Worm (Caenorhabditis elegans) whole organism, L2 larva: ENCODE results near the gene chat-1.

Source experiments
- C34F6.9 ChIP-seq: fragments of 150-350 bp; optimal IDR thresholded peaks from 2 replicates; lab custom pipeline; 2014; ENCODE audit warnings: missing biosample characterization, missing genetic modification characterization
- F13H6.1 ChIP-seq: sonication (generic microtip); optimal IDR thresholded peaks from 2 replicates; lab custom pipeline; 2016; ENCODE audit warnings: missing genetic modification characterization, missing compliant biosample characterization
- R02D3.7 ChIP-seq: fragments of 150-350 bp; optimal IDR thresholded peaks from 2 replicates; lab custom pipeline; 2014; ENCODE audit warnings: missing biosample characterization, missing genetic modification characterization
- Y55F3AM.14 ChIP-seq: fragments of 200-800 bp; sonication (Bioruptor generic); optimal IDR thresholded peaks from 2 replicates; lab custom pipeline; 2018; ENCODE audit warnings: mild to moderate bottlenecking, missing genetic modification characterization, missing compliant biosample characterization
- ZK546.5 ChIP-seq: sonication (generic microtip); optimal IDR thresholded peaks from 2 replicates; lab custom pipeline; 2017; ENCODE audit warnings: missing biosample characterization, missing genetic modification characterization
- aly-2 ChIP-seq: fragments of 150-350 bp; optimal IDR thresholded peaks from 2 replicates; lab custom pipeline; 2014; ENCODE audit warnings: missing biosample characterization, missing genetic modification characterization
- ama-1 ChIP-seq: fragments of 150-350 bp; optimal IDR thresholded peaks from 2 replicates; lab custom pipeline; 2018; ENCODE audit warnings: inconsistent platforms
- blmp-1 ChIP-seq: sonication (generic microtip); optimal IDR thresholded peaks from 2 replicates; lab custom pipeline; 2017; ENCODE audit warnings: missing genetic modification characterization, mild to moderate bottlenecking, missing compliant biosample characterization, antibody characterized with exemption, moderate library complexity; ENCODE audit not compliant: insufficient read depth
- ceh-82 ChIP-seq: fragments of 150-350 bp; optimal IDR thresholded peaks from 2 replicates; lab custom pipeline; 2014; ENCODE audit warnings: missing biosample characterization, missing genetic modification characterization
- crh-2 ChIP-seq: sonication (generic microtip); optimal IDR thresholded peaks from 2 replicates; lab custom pipeline; 2017; ENCODE audit warnings: missing biosample characterization, missing genetic modification characterization
- dmd-4 ChIP-seq: sonication (generic microtip); optimal IDR thresholded peaks from 2 replicates; lab custom pipeline; 2017; ENCODE audit warnings: missing biosample characterization, missing genetic modification characterization
- egl-27 ChIP-seq: sonication (generic microtip); optimal IDR thresholded peaks from 3 replicates; lab custom pipeline; 2017; ENCODE audit warnings: missing biosample characterization, missing genetic modification reagents, missing genetic modification characterization
- elt-1 ChIP-seq: fragments of 150-350 bp; optimal IDR thresholded peaks from 2 replicates; lab custom pipeline; 2014; ENCODE audit warnings: missing biosample characterization, missing genetic modification characterization
- fos-1 ChIP-seq: fragments of 150-350 bp; optimal IDR thresholded peaks from 2 replicates; lab custom pipeline; 2014; ENCODE audit warnings: missing biosample characterization, missing genetic modification characterization
- gmeb-1 ChIP-seq: fragments of 150-350 bp; optimal IDR thresholded peaks from 2 replicates; lab custom pipeline; 2014; ENCODE audit warnings: missing biosample characterization, missing genetic modification characterization
- lin-11 ChIP-seq: fragments of 150-350 bp; sonication (generic microtip); optimal IDR thresholded peaks from 2 replicates; lab custom pipeline; 2014; ENCODE audit warnings: missing biosample characterization, missing genetic modification characterization, inconsistent platforms, mixed read lengths
- lin-13 ChIP-seq: fragments of 150-350 bp; optimal IDR thresholded peaks from 2 replicates; lab custom pipeline; 2014; ENCODE audit warnings: missing biosample characterization, missing genetic modification reagents, missing genetic modification characterization
- lin-39 ChIP-seq: fragments of 150-350 bp; optimal IDR thresholded peaks from 2 replicates; lab custom pipeline; 2014; ENCODE audit warnings: missing biosample characterization, missing genetic modification reagents, missing genetic modification characterization
- lsy-2 ChIP-seq, 2 experiments: fragments of 150-350 bp in 1 of 2; sonication (generic microtip) in 1 of 2; optimal IDR thresholded peaks; 2 replicates each; lab custom pipeline; 2014 to 2017; ENCODE audit warnings: missing biosample characterization in 2 of 2, missing genetic modification characterization in 2 of 2
- mbf-1 ChIP-seq: sonication (generic microtip); optimal IDR thresholded peaks from 2 replicates; lab custom pipeline; 2017; ENCODE audit warnings: missing biosample characterization, missing genetic modification characterization
- mdl-1 ChIP-seq, 2 experiments: fragments of 150-350 bp in 1 of 2; sonication (generic microtip) in 1 of 2; optimal IDR thresholded peaks; 2 replicates each; lab custom pipeline; 2017; ENCODE audit warnings: missing biosample characterization in 2 of 2, missing genetic modification characterization in 2 of 2
- nhr-10 ChIP-seq: sonication (generic microtip); optimal IDR thresholded peaks from 2 replicates; lab custom pipeline; 2017; ENCODE audit warnings: missing biosample characterization, missing genetic modification characterization
- nhr-11 ChIP-seq: fragments of 150-350 bp; optimal IDR thresholded peaks from 2 replicates; lab custom pipeline; 2014; ENCODE audit warnings: missing biosample characterization, missing genetic modification characterization
- nhr-12 ChIP-seq: fragments of 150-350 bp; optimal IDR thresholded peaks from 2 replicates; lab custom pipeline; 2014; ENCODE audit warnings: missing biosample characterization, missing genetic modification characterization
- nhr-129 ChIP-seq: fragments of 150-350 bp; optimal IDR thresholded peaks from 2 replicates; lab custom pipeline; 2014; ENCODE audit warnings: missing biosample characterization, missing genetic modification characterization
- nhr-21 ChIP-seq: fragments of 150-350 bp; optimal IDR thresholded peaks from 2 replicates; lab custom pipeline; 2014; ENCODE audit warnings: missing biosample characterization, missing genetic modification characterization
- nhr-23 ChIP-seq: fragments of 150-350 bp; optimal IDR thresholded peaks from 2 replicates; lab custom pipeline; 2014; ENCODE audit warnings: missing biosample characterization, missing genetic modification reagents, missing genetic modification characterization
- nhr-237 ChIP-seq: fragments of 150-350 bp; optimal IDR thresholded peaks from 2 replicates; lab custom pipeline; 2014; ENCODE audit warnings: missing biosample characterization, missing genetic modification characterization
- nhr-25 ChIP-seq: fragments of 150-350 bp; sonication (generic microtip); optimal IDR thresholded peaks from 3 replicates; lab custom pipeline; 2014; ENCODE audit warnings: missing biosample characterization, missing genetic modification characterization
- nhr-6 ChIP-seq: fragments of 150-350 bp; optimal IDR thresholded peaks from 2 replicates; lab custom pipeline; 2014; ENCODE audit warnings: missing biosample characterization, missing genetic modification characterization
- peb-1 ChIP-seq: fragments of 150-350 bp; optimal IDR thresholded peaks from 2 replicates; lab custom pipeline; 2014; ENCODE audit warnings: missing biosample characterization, missing genetic modification characterization
- sem-4 ChIP-seq: fragments of 150-350 bp; optimal IDR thresholded peaks from 2 replicates; lab custom pipeline; 2014; ENCODE audit warnings: missing biosample characterization, missing genetic modification reagents, missing genetic modification characterization
- skn-1 ChIP-seq: sonication (generic microtip); optimal IDR thresholded peaks from 2 replicates; lab custom pipeline; 2017; ENCODE audit warnings: missing biosample characterization, missing genetic modification characterization
- sma-3 ChIP-seq: sonication (generic microtip); optimal IDR thresholded peaks from 2 replicates; lab custom pipeline; 2016; ENCODE audit warnings: missing genetic modification reagents, missing genetic modification characterization, missing compliant biosample characterization
- sma-9 ChIP-seq, 2 experiments: fragments of 150-350 bp in 1 of 2; sonication (generic microtip) in 1 of 2; optimal IDR thresholded peaks; 2 replicates each; lab custom pipeline; 2014 to 2016; ENCODE audit warnings: missing genetic modification characterization in 2 of 2, mild to moderate bottlenecking in 1 of 2, missing biosample characterization in 1 of 2, missing compliant biosample characterization in 1 of 2, missing genetic modification reagents in 1 of 2, moderate library complexity in 1 of 2
- snpc-4 ChIP-seq: fragments of 150-350 bp; optimal IDR thresholded peaks from 2 replicates; lab custom pipeline; 2014; ENCODE audit warnings: missing biosample characterization, missing genetic modification characterization
- unc-39 ChIP-seq: fragments of 150-350 bp; optimal IDR thresholded peaks from 2 replicates; lab custom pipeline; 2014; ENCODE audit warnings: missing biosample characterization, missing genetic modification characterization
- unc-55 ChIP-seq: fragments of 150-350 bp; sonication (generic microtip); optimal IDR thresholded peaks from 3 replicates; lab custom pipeline; 2014; ENCODE audit warnings: missing biosample characterization, missing genetic modification reagents, missing genetic modification characterization
- zag-1 ChIP-seq: fragments of 150-350 bp; optimal IDR thresholded peaks from 2 replicates; lab custom pipeline; 2014; ENCODE audit warnings: missing biosample characterization, missing genetic modification characterization
- ztf-1 ChIP-seq: fragments of 200-800 bp; sonication (Bioruptor generic); conservative IDR thresholded peaks from 2 replicates; pipeline ENCODE4 v1.3.6; 2022; ENCODE audit warnings: missing genetic modification characterization, missing compliant biosample characterization
- ztf-4 ChIP-seq: fragments of 150-350 bp; optimal IDR thresholded peaks from 2 replicates; lab custom pipeline; 2014; ENCODE audit warnings: missing biosample characterization, missing genetic modification characterization

The chat-1 gene

ce11 chrIV:4468046-4468727 lies 21.1 kb downstream of the chat-1 start (continued):
- TF ChIP-seq nhr-23 (no peak), fos-1 (tag; lab: Kevin White, UChicago) (no peak), nhr-11 (no peak), elt-1 (no peak), mbf-1 (tag; lab: Kevin White, UChicago) (no peak), nhr-12 (tag; lab: Kevin White, UChicago) (no peak), nhr-21 (tag; lab: Kevin White, UChicago) (peak; percentile 48), crh-2 (peak; percentile 16), unc-39 (tag; lab: Kevin White, UChicago) (no peak), nhr-237 (no peak)
- TF ChIP-seq, all 48 proteins: peak for 10

DNA sequence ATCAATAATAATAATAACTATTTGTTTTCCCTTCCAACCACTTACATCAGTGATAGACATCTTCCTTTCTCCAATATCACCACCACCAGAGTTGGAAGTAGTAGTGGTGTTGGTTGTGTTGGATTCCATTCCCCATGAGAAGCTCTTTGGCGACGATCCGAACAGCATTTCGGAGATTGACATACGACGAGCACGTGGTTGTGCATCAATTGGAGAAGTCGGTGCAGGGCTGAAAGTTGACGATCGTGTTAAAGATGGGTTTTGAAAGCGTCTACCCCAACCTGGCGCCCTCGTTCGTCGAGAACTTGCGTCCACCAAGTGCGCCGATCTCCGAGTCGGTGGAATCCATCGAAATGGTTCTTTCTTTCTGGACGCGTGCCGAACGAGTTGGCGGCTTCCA lies 21.9 kb downstream of the chat-1 start:
- TF ChIP-seq Y55F3AM.14 (peak; percentile 11), ama-1 (lab: Kevin White, UChicago) (peak; percentile 59), fos-1 (tag; lab: Kevin White, UChicago) (no peak)

- TF ChIP-seq ceh-82 (no peak), sma-9 (GFP tag; optimal IDR thresholded peaks at IDR 0.05; lab: Kevin White, UChicago) (peak; percentile 71), sma-9 (tag; optimal IDR thresholded peaks at IDR 0.05; lab: Kevin White, UChicago) (no peak), lin-11 (tag; lab: Kevin White, UChicago) (peak; percentile 88), fos-1 (tag; lab: Kevin White, UChicago) (peak; percentile 38), skn-1 (peak; percentile 26), nhr-129 (tag; lab: Kevin White, UChicago) (peak; percentile 89), egl-27 (tag; lab: Kevin White, UChicago) (no peak), dmd-4 (tag; lab: Kevin White, UChicago) (no peak), sem-4 (peak; percentile 29), crh-2 (peak; percentile 70), ama-1 (lab: Kevin White, UChicago) (peak; percentile 52), nhr-6 (tag; lab: Kevin White, UChicago) (no peak), aly-2 (tag; lab: Kevin White, UChicago) (no peak), unc-55 (peak; percentile 44), mdl-1 (tag; optimal IDR thresholded peaks at IDR 0.05; lab: Kevin White, UChicago) (peak; percentile 56 to 91), C34F6.9 (tag; lab: Kevin White, UChicago) (peak; percentile 72), ZK546.5 (tag; lab: Kevin White, UChicago) (no peak), sma-3 (GFP tag; lab: Kevin White, UChicago) (peak; percentile 9), Y55F3AM.14 (peak; percentile 57), gmeb-1 (tag; lab: Kevin White, UChicago) (peak; percentile 23), F13H6.1 (tag; lab: Kevin White, UChicago) (peak; percentile 64), nhr-21 (tag; lab: Kevin White, UChicago) (peak; percentile 18), lsy-2 (tag; optimal IDR thresholded peaks at IDR 0.05; lab: Kevin White, UChicago) (peak; percentile 2 to 74), zag-1 (tag; lab: Kevin White, UChicago) (peak; percentile 14)
Measured at ce11 chrIV:4469770-4470709, 22.9 kb downstream of the chat-1 start.

- TF ChIP-seq unc-55 (peak; percentile 31), R02D3.7 (tag; lab: Kevin White, UChicago) (no peak), unc-39 (tag; lab: Kevin White, UChicago) (no peak), blmp-1 (tag; lab: Kevin White, UChicago) (no peak), fos-1 (tag; lab: Kevin White, UChicago) (no peak), ZK546.5 (tag; lab: Kevin White, UChicago) (no peak), ama-1 (lab: Kevin White, UChicago) (no peak), snpc-4 (tag; lab: Kevin White, UChicago) (no peak), nhr-10 (no peak), lin-39 (tag; lab: Kevin White, UChicago) (no peak), mdl-1 (tag; optimal IDR thresholded peaks at IDR 0.05; lab: Kevin White, UChicago) (peak; percentile 71 to 85), sem-4 (no peak), ztf-4 (no peak), zag-1 (tag; lab: Kevin White, UChicago) (no peak), peb-1 (no peak), dmd-4 (tag; lab: Kevin White, UChicago) (no peak), egl-27 (tag; lab: Kevin White, UChicago) (no peak), lin-13 (GFP tag; lab: Kevin White, UChicago) (no peak), nhr-25 (tag; lab: Kevin White, UChicago) (no peak), ztf-1 (GFP tag; lab: Robert Waterston, UW) (no peak), elt-1 (no peak), nhr-21 (tag; lab: Kevin White, UChicago) (no peak), nhr-6 (tag; lab: Kevin White, UChicago) (no peak)
Measured at ce11 chrIV:4470885-4471772, 24.0 kb downstream of the chat-1 start.
